Fruit fly (Drosophila melanogaster) whole organism, embryonic: ENCODE data around the gene CAH9.
A peak's percentile ranks its signal among the peaks of the same experiment; 100 is the strongest.

ENCODE experiments used
- Ada2b ChIP-seq: fragments of 200-800 bp; sonication (Bioruptor generic); IDR thresholded peaks from 2 replicates; pipeline ENCODE4 v1.3.6; 2022; ENCODE audit warnings: missing biosample characterization, missing genetic modification characterization
- B-H2 ChIP-seq: fragments of 200-800 bp; sonication (Bioruptor generic); optimal IDR thresholded peaks from 2 replicates; lab custom pipeline; 2018; ENCODE audit warnings: missing biosample characterization, mild to moderate bottlenecking, missing genetic modification characterization
- CG10959 ChIP-seq: fragments of 200-800 bp; sonication (Bioruptor generic); IDR thresholded peaks from 2 replicates; pipeline ENCODE4 v1.3.6; 2022; ENCODE audit warnings: missing biosample characterization, missing genetic modification characterization
- CG12942 ChIP-seq: fragments of 200-800 bp; sonication (Bioruptor generic); optimal IDR thresholded peaks from 3 replicates; lab custom pipeline; 2016; ENCODE audit warnings: missing biosample characterization, missing genetic modification characterization
- CG13894 ChIP-seq: fragments of 200-800 bp; sonication (Bioruptor generic); optimal IDR thresholded peaks from 3 replicates; lab custom pipeline; 2018; ENCODE audit warnings: missing biosample characterization, mild to moderate bottlenecking, missing genetic modification characterization, moderate library complexity
- CG14050 ChIP-seq: fragments of 200-800 bp; sonication (Bioruptor generic); IDR thresholded peaks from 3 replicates; pipeline ENCODE4 v1.3.6; 2022; ENCODE audit warnings: missing biosample characterization, missing genetic modification characterization
- CG18476 ChIP-seq: fragments of 200-800 bp; sonication (Bioruptor generic); optimal IDR thresholded peaks from 2 replicates; lab custom pipeline; 2016; ENCODE audit warnings: missing biosample characterization, mild to moderate bottlenecking, missing genetic modification characterization
- CG2120 ChIP-seq: fragments of 200-800 bp; sonication (Bioruptor generic); optimal IDR thresholded peaks from 3 replicates; lab custom pipeline; 2016; ENCODE audit warnings: missing biosample characterization, missing genetic modification characterization
- CG31365 ChIP-seq: fragments of 200-800 bp; sonication (Bioruptor generic); optimal IDR thresholded peaks from 2 replicates; lab custom pipeline; 2018; ENCODE audit warnings: missing biosample characterization, mild to moderate bottlenecking, missing genetic modification characterization
- CG3281 ChIP-seq: fragments of 200-800 bp; sonication (Bioruptor generic); optimal IDR thresholded peaks from 3 replicates; lab custom pipeline; 2017; ENCODE audit warnings: missing biosample characterization, mild to moderate bottlenecking, missing genetic modification characterization
- CG33213 ChIP-seq: fragments of 200-800 bp; sonication (Bioruptor generic); optimal IDR thresholded peaks from 3 replicates; lab custom pipeline; 2016; ENCODE audit warnings: missing biosample characterization, missing genetic modification characterization
- CG43689 ChIP-seq: fragments of 200-800 bp; sonication (Bioruptor generic); IDR thresholded peaks from 2 replicates; pipeline ENCODE4 v1.3.6; 2022; ENCODE audit warnings: missing biosample characterization, missing genetic modification characterization
- CG4617 ChIP-seq: fragments of 200-800 bp; sonication (Bioruptor generic); optimal IDR thresholded peaks from 3 replicates; lab custom pipeline; 2016; ENCODE audit warnings: missing biosample characterization, missing genetic modification characterization, borderline replicate concordance
- CG4820 ChIP-seq: fragments of 200-800 bp; sonication (Bioruptor generic); optimal IDR thresholded peaks from 3 replicates; lab custom pipeline; 2016; ENCODE audit warnings: missing biosample characterization, missing genetic modification characterization
- CG8765 ChIP-seq: fragments of 200-800 bp; sonication (Bioruptor generic); IDR thresholded peaks from 2 replicates; pipeline ENCODE4 v1.3.6; 2022; ENCODE audit warnings: missing biosample characterization, missing genetic modification characterization
- Dad ChIP-seq: fragments of 200-800 bp; sonication (Bioruptor generic); optimal IDR thresholded peaks from 3 replicates; lab custom pipeline; 2016; ENCODE audit warnings: missing biosample characterization, missing genetic modification characterization
- Doc2 ChIP-seq: fragments of 200-800 bp; sonication (Bioruptor generic); IDR thresholded peaks from 2 replicates; pipeline ENCODE4 v1.3.6; 2022; ENCODE audit warnings: missing biosample characterization, missing genetic modification characterization
- Fer3 ChIP-seq: fragments of 200-800 bp; sonication (Bioruptor generic); optimal IDR thresholded peaks from 2 replicates; lab custom pipeline; 2018; ENCODE audit warnings: missing biosample characterization, mild to moderate bottlenecking, missing genetic modification characterization, moderate library complexity
- HHEX ChIP-seq: fragments of 200-800 bp; sonication (Bioruptor generic); optimal IDR thresholded peaks from 3 replicates; lab custom pipeline; 2017; ENCODE audit warnings: missing biosample characterization, mild to moderate bottlenecking, missing genetic modification characterization, missing genetic modification reagents
- HLHmδ ChIP-seq: fragments of 200-800 bp; sonication (Bioruptor generic); optimal IDR thresholded peaks from 2 replicates; lab custom pipeline; 2018; ENCODE audit warnings: missing biosample characterization, mild to moderate bottlenecking, missing genetic modification characterization, moderate library complexity
- Hand ChIP-seq: fragments of 200-800 bp; sonication (Bioruptor generic); optimal IDR thresholded peaks from 2 replicates; lab custom pipeline; 2017; ENCODE audit warnings: mild to moderate bottlenecking, missing biosample characterization, missing genetic modification reagents, missing genetic modification characterization
- NK7.1 ChIP-seq: fragments of 200-800 bp; sonication (Bioruptor generic); optimal IDR thresholded peaks from 3 replicates; lab custom pipeline; 2016; ENCODE audit warnings: missing biosample characterization, missing genetic modification characterization
- Nf-YB ChIP-seq: fragments of 200-800 bp; sonication (Bioruptor generic); optimal IDR thresholded peaks from 3 replicates; lab custom pipeline; 2019; ENCODE audit warnings: missing biosample characterization, mild to moderate bottlenecking, missing genetic modification characterization, moderate library complexity
- Pdp1 ChIP-seq, 2 experiments: fragments of 200-800 bp; sonication (Bioruptor generic); optimal IDR thresholded peaks; 3 replicates each; lab custom pipeline; 2016; ENCODE audit warnings: missing biosample characterization in 2 of 2, missing genetic modification characterization in 2 of 2, mild to moderate bottlenecking in 1 of 2, moderate library complexity in 1 of 2
- ap ChIP-seq: fragments of 200-800 bp; sonication (Bioruptor generic); IDR thresholded peaks from 2 replicates; pipeline ENCODE4 v1.3.6; 2022; ENCODE audit warnings: missing biosample characterization, missing genetic modification characterization
- bowl ChIP-seq: fragments of 200-800 bp; sonication (Bioruptor generic); IDR thresholded peaks from 2 replicates; pipeline ENCODE4 v1.3.6; 2022; ENCODE audit warnings: missing biosample characterization, missing genetic modification characterization
- corto ChIP-seq: fragments of 200-800 bp; sonication (Bioruptor generic); optimal IDR thresholded peaks from 2 replicates; lab custom pipeline; 2016; ENCODE audit warnings: missing biosample characterization, mild to moderate bottlenecking, missing genetic modification characterization, moderate library complexity
- da ChIP-seq: fragments of 200-800 bp; sonication (Bioruptor generic); optimal IDR thresholded peaks from 2 replicates; lab custom pipeline; 2016; ENCODE audit warnings: missing biosample characterization, missing genetic modification characterization
- danr ChIP-seq: fragments of 200-800 bp; sonication (Bioruptor generic); IDR thresholded peaks from 2 replicates; pipeline ENCODE4 v1.3.6; 2022; ENCODE audit warnings: missing biosample characterization, missing genetic modification characterization
- dmrt11E ChIP-seq: fragments of 200-800 bp; sonication (Bioruptor generic); optimal IDR thresholded peaks from 3 replicates; lab custom pipeline; 2018; ENCODE audit warnings: missing biosample characterization, mild to moderate bottlenecking, missing genetic modification characterization, moderate library complexity
- fd3F ChIP-seq: fragments of 200-800 bp; sonication (Bioruptor generic); optimal IDR thresholded peaks from 2 replicates; lab custom pipeline; 2018; ENCODE audit warnings: missing biosample characterization, mild to moderate bottlenecking, missing genetic modification characterization, moderate library complexity
- hbn ChIP-seq: fragments of 200-800 bp; sonication (Bioruptor generic); IDR thresholded peaks from 2 replicates; pipeline ENCODE4 v1.3.6; 2022; ENCODE audit warnings: missing biosample characterization, missing genetic modification characterization; ENCODE audit not compliant: partially characterized antibody
- ind ChIP-seq: fragments of 200-800 bp; sonication (Bioruptor generic); optimal IDR thresholded peaks from 3 replicates; lab custom pipeline; 2016; ENCODE audit warnings: missing biosample characterization, missing genetic modification characterization
- insv ChIP-seq, 2 experiments: fragments of 200-800 bp; sonication (Bioruptor generic); optimal IDR thresholded peaks; 3 replicates each; lab custom pipeline; 2016 to 2018; ENCODE audit warnings: missing biosample characterization in 2 of 2, missing genetic modification characterization in 2 of 2
- lbe ChIP-seq: fragments of 200-800 bp; sonication (Bioruptor generic); optimal IDR thresholded peaks from 2 replicates; lab custom pipeline; 2016; ENCODE audit warnings: missing biosample characterization, mild to moderate bottlenecking, missing genetic modification characterization
- luna ChIP-seq: fragments of 200-800 bp; sonication (Bioruptor generic); optimal IDR thresholded peaks from 2 replicates; lab custom pipeline; 2016; ENCODE audit warnings: missing biosample characterization, missing genetic modification characterization
- mld ChIP-seq: fragments of 200-800 bp; sonication (Bioruptor generic); IDR thresholded peaks from 3 replicates; pipeline ENCODE4 v1.3.6; 2022; ENCODE audit warnings: missing biosample characterization, missing genetic modification characterization; ENCODE audit not compliant: partially characterized antibody
- nerfin-2 ChIP-seq: fragments of 200-800 bp; sonication (Bioruptor generic); IDR thresholded peaks from 2 replicates; pipeline ENCODE4 v1.3.6; 2022; ENCODE audit warnings: missing biosample characterization, missing genetic modification characterization; ENCODE audit not compliant: partially characterized antibody
- oc ChIP-seq: fragments of 200-800 bp; sonication (Bioruptor generic); optimal IDR thresholded peaks from 2 replicates; lab custom pipeline; 2018; ENCODE audit warnings: missing biosample characterization, mild to moderate bottlenecking, missing genetic modification characterization, moderate library complexity
- pb ChIP-seq: fragments of 200-800 bp; sonication (Bioruptor generic); optimal IDR thresholded peaks from 3 replicates; lab custom pipeline; 2016; ENCODE audit warnings: missing biosample characterization, missing genetic modification characterization
- pnt ChIP-seq: fragments of 200-800 bp; sonication (Bioruptor generic); optimal IDR thresholded peaks from 3 replicates; lab custom pipeline; 2016; ENCODE audit warnings: missing biosample characterization, missing genetic modification characterization
- psq ChIP-seq: fragments of 200-800 bp; sonication (Bioruptor generic); optimal IDR thresholded peaks from 2 replicates; lab custom pipeline; 2017; ENCODE audit warnings: missing biosample characterization, missing genetic modification characterization
- sima ChIP-seq: fragments of 200-800 bp; sonication (Bioruptor generic); optimal IDR thresholded peaks from 2 replicates; lab custom pipeline; 2016; ENCODE audit warnings: missing biosample characterization, missing genetic modification characterization
- tin ChIP-seq: fragments of 200-800 bp; sonication (Bioruptor generic); optimal IDR thresholded peaks from 3 replicates; lab custom pipeline; 2016; ENCODE audit warnings: missing biosample characterization, missing genetic modification characterization
- unc-4 ChIP-seq: fragments of 200-800 bp; sonication (Bioruptor generic); IDR thresholded peaks from 2 replicates; pipeline ENCODE4 v1.3.6; 2022; ENCODE audit warnings: missing biosample characterization, missing genetic modification characterization; ENCODE audit not compliant: partially characterized antibody
- vfl ChIP-seq: fragments of 200-800 bp; sonication (Bioruptor generic); optimal IDR thresholded peaks from 2 replicates; lab custom pipeline; 2016; ENCODE audit warnings: missing biosample characterization, missing genetic modification characterization
- vvl ChIP-seq: fragments of 200-800 bp; sonication (Bioruptor generic); IDR thresholded peaks from 2 replicates; pipeline ENCODE4 v1.3.6; 2022; ENCODE audit warnings: missing biosample characterization, missing genetic modification characterization
- wdn ChIP-seq: fragments of 200-800 bp; sonication (Bioruptor generic); IDR thresholded peaks from 2 replicates; pipeline ENCODE4 v1.3.6; 2022; ENCODE audit warnings: missing biosample characterization, missing genetic modification characterization
- zfh2 ChIP-seq: fragments of 200-800 bp; sonication (Bioruptor generic); optimal IDR thresholded peaks from 2 replicates; lab custom pipeline; 2016; ENCODE audit warnings: missing biosample characterization, missing genetic modification characterization

CAH9 gene

DNA sequence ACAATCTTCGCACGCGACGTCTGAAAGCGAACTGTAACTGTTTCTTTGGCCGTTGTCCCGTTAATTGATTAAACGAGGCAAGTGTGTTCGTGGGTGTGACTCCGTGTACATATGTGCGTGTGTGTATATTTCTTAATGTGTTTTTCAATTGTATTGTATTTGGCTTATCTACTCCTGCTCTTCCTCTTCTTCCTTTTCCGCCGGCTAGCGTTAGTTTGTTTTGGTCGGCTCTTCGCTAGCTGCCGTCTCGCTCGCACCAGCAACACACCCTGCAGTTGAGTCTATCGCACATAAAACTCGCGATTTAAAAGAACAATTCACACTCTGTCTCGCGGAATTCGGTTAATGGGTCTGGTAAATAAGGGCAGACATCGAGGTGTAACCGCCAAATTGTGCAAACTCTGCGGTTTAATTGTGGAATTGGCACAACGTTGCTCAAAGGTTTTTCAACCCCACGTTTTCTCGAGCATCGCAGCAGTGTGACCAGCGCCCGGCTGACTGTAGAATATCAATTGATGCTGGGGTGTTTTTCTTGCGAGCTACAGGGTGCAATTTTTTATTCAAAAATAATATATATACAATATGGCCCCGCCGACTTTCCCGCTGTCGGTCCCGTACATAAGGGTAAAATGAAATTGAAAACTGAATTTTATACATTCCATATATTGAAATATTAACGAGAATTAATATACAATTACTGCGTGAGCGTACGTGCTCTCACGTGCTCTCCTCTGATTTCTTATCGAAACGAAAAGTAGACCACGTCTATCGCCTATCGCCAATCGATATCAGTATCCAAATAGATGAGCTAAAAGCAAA lies 6.0 kb upstream of the CAH9 start, which contains the start of the genes gb and CG5815 (continued):
- TF ChIP-seq dmrt11E (tag; lab: Kevin White, UChicago) = peak; percentile 87
- TF ChIP-seq CG8765 (GFP tag; lab: Robert Waterston, UW) = peak; percentile 86
- peak; percentile 82 for TF ChIP-seq CG14050
- TF ChIP-seq fd3F = peak; percentile 87
- TF ChIP-seq ap (GFP tag; lab: Robert Waterston, UW) = peak; percentile 81
- TF ChIP-seq Nf-YB (GFP tag; lab: Kevin White, UChicago) = peak; percentile 73
- TF ChIP-seq nerfin-2 (GFP tag; lab: Robert Waterston, UW) = peak; percentile 94
- peak; percentile 91 for TF ChIP-seq Ada2b
- TF ChIP-seq CG33213 = peak; percentile 88
- TF ChIP-seq tin (GFP tag; lab: Kevin White, UChicago) = peak; percentile 95
- TF ChIP-seq unc-4 (GFP tag; lab: Robert Waterston, UW) = peak; percentile 95
- peak; percentile 65 for TF ChIP-seq Hand (GFP tag; lab: Kevin White, UChicago)
- TF ChIP-seq sima (GFP tag; lab: Kevin White, UChicago) = no peak
- TF ChIP-seq wdn (GFP tag; lab: Robert Waterston, UW) = peak; percentile 89
- no peak for TF ChIP-seq Doc2 (GFP tag; lab: Robert Waterston, UW)
- TF ChIP-seq ind (GFP tag; lab: Kevin White, UChicago) = peak; percentile 92
- peak; percentile 82 for TF ChIP-seq Dad (GFP tag; lab: Kevin White, UChicago)
- TF ChIP-seq mld (GFP tag; lab: Robert Waterston, UW) = peak; percentile 87
- peak; percentile 93 for TF ChIP-seq vvl
- TF ChIP-seq oc (tag; lab: Kevin White, UChicago) = no peak
- TF ChIP-seq CG4617 (GFP tag; lab: Kevin White, UChicago) = peak; percentile 70
- peak; percentile 79 for TF ChIP-seq CG10959 (GFP tag; lab: Robert Waterston, UW)
- peak; percentile 64 for TF ChIP-seq CG43689
- peak; percentile 91 for TF ChIP-seq CG18476 (GFP tag; lab: Kevin White, UChicago)
- TF ChIP-seq B-H2 (GFP tag; lab: Kevin White, UChicago) = peak; percentile 90
- peak; percentile 89 for TF ChIP-seq zfh2 (GFP tag; lab: Kevin White, UChicago)
- TF ChIP-seq bowl (GFP tag; lab: Robert Waterston, UW) = peak; percentile 73
- peak; percentile 91 for TF ChIP-seq vfl
- peak; percentile 86 for TF ChIP-seq CG4820 (GFP tag; lab: Kevin White, UChicago)
- peak; percentile 91 for TF ChIP-seq Fer3
- no peak for TF ChIP-seq luna (GFP tag; lab: Kevin White, UChicago)
- no peak for TF ChIP-seq CG13894
- TF ChIP-seq pb (GFP tag; lab: Kevin White, UChicago) = no peak
- TF ChIP-seq hbn (GFP tag; lab: Robert Waterston, UW) = peak; percentile 94
- peak; percentile 74 for TF ChIP-seq danr (GFP tag; lab: Robert Waterston, UW)
- TF ChIP-seq CG12942 (GFP tag; lab: Kevin White, UChicago) = peak; percentile 89
- peak; percentile 90 for TF ChIP-seq lbe (GFP tag; lab: Kevin White, UChicago)
- peak in 1 of 2 experiments; percentile 65 for TF ChIP-seq insv (GFP tag; optimal IDR thresholded peaks at IDR 0.05; lab: Kevin White, UChicago)
- TF ChIP-seq CG3281 = peak; percentile 91
- peak; percentile 88 for TF ChIP-seq corto
- peak; percentile 89 for TF ChIP-seq HHEX (GFP tag; lab: Kevin White, UChicago)
- TF ChIP-seq HLHmδ (GFP tag; lab: Kevin White, UChicago) = no peak
- TF ChIP-seq pnt (GFP tag; lab: Kevin White, UChicago) = peak; percentile 50
- peak; percentile 17 for TF ChIP-seq CG31365
- TF ChIP-seq psq (GFP tag; lab: Kevin White, UChicago) = peak; percentile 96
- peak; percentile 84 to 85 for TF ChIP-seq Pdp1 (GFP tag; optimal IDR thresholded peaks at IDR 0.05; lab: Kevin White, UChicago)
- peak; percentile 96 for TF ChIP-seq CG2120 (GFP tag; lab: Kevin White, UChicago)
- no peak for TF ChIP-seq da (GFP tag; lab: Kevin White, UChicago)
- peak; percentile 70 for TF ChIP-seq NK7.1 (GFP tag; lab: Kevin White, UChicago)
